Fruit fly (Drosophila melanogaster) whole organism, embryonic: ENCODE measurements around the gene CG14234.

ENCODE experiments used
- Abd-B ChIP-seq: fragments of 200-800 bp; sonication (Bioruptor generic); optimal IDR thresholded peaks from 2 replicates; lab custom pipeline; 2018; ENCODE audit warnings: missing biosample characterization, mild to moderate bottlenecking, missing genetic modification characterization, moderate library complexity
- Atf3 ChIP-seq: fragments of 200-800 bp; sonication (Bioruptor generic); optimal IDR thresholded peaks from 3 replicates; lab custom pipeline; 2016; ENCODE audit warnings: missing biosample characterization, missing genetic modification characterization
- CG10321 ChIP-seq: fragments of 200-800 bp; sonication (Bioruptor generic); IDR thresholded peaks from 2 replicates; pipeline ENCODE4 v1.3.6; 2022; ENCODE audit warnings: missing biosample characterization, missing genetic modification characterization
- CG11398 ChIP-seq: fragments of 200-800 bp; sonication (Bioruptor generic); optimal IDR thresholded peaks from 2 replicates; lab custom pipeline; 2016; ENCODE audit warnings: missing biosample characterization, missing genetic modification characterization
- CG11560 ChIP-seq: fragments of 200-800 bp; sonication (Bioruptor generic); IDR thresholded peaks from 3 replicates; pipeline ENCODE4 v1.3.6; 2022; ENCODE audit warnings: missing biosample characterization, missing genetic modification characterization
- CG12104 ChIP-seq: fragments of 200-800 bp; sonication (Bioruptor generic); optimal IDR thresholded peaks from 3 replicates; lab custom pipeline; 2016; ENCODE audit warnings: missing biosample characterization, missing genetic modification characterization
- CG13287 ChIP-seq: fragments of 200-800 bp; sonication (Bioruptor generic); IDR thresholded peaks from 2 replicates; pipeline ENCODE4 v1.3.6; 2022; ENCODE audit warnings: missing biosample characterization, missing genetic modification characterization; ENCODE audit not compliant: partially characterized antibody
- CG14014 ChIP-seq: fragments of 200-800 bp; sonication (Bioruptor generic); IDR thresholded peaks from 2 replicates; pipeline ENCODE4 v1.3.6; 2022; ENCODE audit warnings: missing biosample characterization, missing genetic modification characterization
- CG17361 ChIP-seq: fragments of 200-800 bp; sonication (Bioruptor generic); IDR thresholded peaks from 3 replicates; pipeline ENCODE4 v1.3.6; 2022; ENCODE audit warnings: missing biosample characterization, missing genetic modification characterization
- CG18262 ChIP-seq: fragments of 200-800 bp; optimal IDR thresholded peaks from 3 replicates; lab custom pipeline; 2019; ENCODE audit warnings: missing biosample characterization, mild to moderate bottlenecking, missing genetic modification characterization, moderate library complexity
- CG30431 ChIP-seq: fragments of 200-800 bp; sonication (Bioruptor generic); optimal IDR thresholded peaks from 2 replicates; lab custom pipeline; 2017; ENCODE audit warnings: missing biosample characterization, missing genetic modification characterization
- CG3163 ChIP-seq: fragments of 200-800 bp; sonication (Bioruptor generic); optimal IDR thresholded peaks from 3 replicates; lab custom pipeline; 2016; ENCODE audit warnings: missing biosample characterization, missing genetic modification characterization
- CG33213 ChIP-seq: fragments of 200-800 bp; sonication (Bioruptor generic); optimal IDR thresholded peaks from 3 replicates; lab custom pipeline; 2016; ENCODE audit warnings: missing biosample characterization, missing genetic modification characterization
- CG8281 ChIP-seq: fragments of 200-800 bp; sonication (Bioruptor generic); optimal IDR thresholded peaks from 2 replicates; lab custom pipeline; 2018; ENCODE audit warnings: missing biosample characterization, mild to moderate bottlenecking, missing genetic modification characterization, moderate library complexity
- CG8765 ChIP-seq: fragments of 200-800 bp; sonication (Bioruptor generic); IDR thresholded peaks from 2 replicates; pipeline ENCODE4 v1.3.6; 2022; ENCODE audit warnings: missing biosample characterization, missing genetic modification characterization
- CG9215 ChIP-seq: fragments of 200-800 bp; sonication (Bioruptor generic); IDR thresholded peaks from 2 replicates; pipeline ENCODE4 v1.3.6; 2022; ENCODE audit warnings: missing biosample characterization, missing genetic modification characterization
- CkIIα-i1 ChIP-seq: fragments of 200-800 bp; sonication (Bioruptor generic); IDR thresholded peaks from 2 replicates; pipeline ENCODE4 v1.3.6; 2022; ENCODE audit warnings: missing biosample characterization, missing genetic modification characterization
- Deaf1 ChIP-seq: fragments of 200-800 bp; optimal IDR thresholded peaks from 3 replicates; lab custom pipeline; 2019; ENCODE audit warnings: missing biosample characterization, mild to moderate bottlenecking, missing genetic modification characterization, moderate library complexity
- E2f1 ChIP-seq: fragments of 200-800 bp; sonication (Bioruptor generic); IDR thresholded peaks from 2 replicates; pipeline ENCODE4 v1.3.6; 2022; ENCODE audit warnings: missing biosample characterization, missing genetic modification characterization
- Fer2 ChIP-seq: fragments of 200-800 bp; sonication (Bioruptor generic); optimal IDR thresholded peaks from 2 replicates; lab custom pipeline; 2018; ENCODE audit warnings: missing biosample characterization, mild to moderate bottlenecking, missing genetic modification characterization, moderate library complexity
- Hand ChIP-seq: fragments of 200-800 bp; sonication (Bioruptor generic); optimal IDR thresholded peaks from 2 replicates; lab custom pipeline; 2017; ENCODE audit warnings: mild to moderate bottlenecking, missing biosample characterization, missing genetic modification reagents, missing genetic modification characterization
- Jarid2 ChIP-seq: fragments of 200-800 bp; sonication (Bioruptor generic); optimal IDR thresholded peaks from 3 replicates; lab custom pipeline; 2017; ENCODE audit warnings: mild to moderate bottlenecking, missing biosample characterization, missing genetic modification reagents, missing genetic modification characterization
- MBD-R2 ChIP-seq: fragments of 200-800 bp; sonication (Bioruptor generic); IDR thresholded peaks from 2 replicates; pipeline ENCODE4 v1.3.6; 2022; ENCODE audit warnings: missing biosample characterization, missing genetic modification characterization
- Ravus ChIP-seq: fragments of 200-800 bp; sonication (Bioruptor generic); IDR thresholded peaks from 2 replicates; pipeline ENCODE4 v1.3.6; 2022; ENCODE audit warnings: missing biosample characterization, missing genetic modification characterization
- Sry-δ ChIP-seq: fragments of 200-800 bp; sonication (Bioruptor generic); optimal IDR thresholded peaks from 2 replicates; lab custom pipeline; 2016; ENCODE audit warnings: missing biosample characterization, missing genetic modification characterization
- Ssrp ChIP-seq: fragments of 200-800 bp; sonication (Bioruptor generic); optimal IDR thresholded peaks from 2 replicates; lab custom pipeline; 2018; ENCODE audit warnings: missing biosample characterization, mild to moderate bottlenecking, missing genetic modification characterization, moderate library complexity
- Vsx1 ChIP-seq: fragments of 200-800 bp; sonication (Bioruptor generic); optimal IDR thresholded peaks from 2 replicates; lab custom pipeline; 2017; ENCODE audit warnings: missing biosample characterization, mild to moderate bottlenecking, missing genetic modification characterization, missing genetic modification reagents
- ab ChIP-seq: fragments of 200-800 bp; sonication (Bioruptor generic); optimal IDR thresholded peaks from 2 replicates; lab custom pipeline; 2016; ENCODE audit warnings: missing biosample characterization, missing genetic modification characterization
- az2 ChIP-seq: fragments of 200-800 bp; sonication (Bioruptor generic); optimal IDR thresholded peaks from 3 replicates; lab custom pipeline; 2016; ENCODE audit warnings: missing biosample characterization, missing genetic modification characterization
- caup ChIP-seq: fragments of 200-800 bp; sonication (Bioruptor generic); optimal IDR thresholded peaks from 3 replicates; lab custom pipeline; 2017; ENCODE audit warnings: missing biosample characterization, mild to moderate bottlenecking, missing genetic modification characterization, moderate library complexity; ENCODE audit not compliant: severe bottlenecking
- chm ChIP-seq: fragments of 200-800 bp; sonication (Bioruptor generic); IDR thresholded peaks from 2 replicates; pipeline ENCODE4 v1.3.6; 2022; ENCODE audit warnings: missing biosample characterization, missing genetic modification characterization
- dm ChIP-seq: fragments of 200-800 bp; sonication (Bioruptor generic); optimal IDR thresholded peaks from 3 replicates; lab custom pipeline; 2016; ENCODE audit warnings: missing biosample characterization, missing genetic modification characterization
- en ChIP-seq: fragments of 200-800 bp; sonication (Bioruptor generic); optimal IDR thresholded peaks from 2 replicates; lab custom pipeline; 2016; ENCODE audit warnings: missing biosample characterization, missing genetic modification characterization
- fd3F ChIP-seq: fragments of 200-800 bp; sonication (Bioruptor generic); optimal IDR thresholded peaks from 2 replicates; lab custom pipeline; 2018; ENCODE audit warnings: missing biosample characterization, mild to moderate bottlenecking, missing genetic modification characterization, moderate library complexity
- ftz-f1 ChIP-seq: fragments of 200-800 bp; sonication (Bioruptor generic); optimal IDR thresholded peaks from 2 replicates; lab custom pipeline; 2016; ENCODE audit warnings: missing biosample characterization, missing genetic modification characterization
- gcm ChIP-seq: fragments of 200-800 bp; sonication (Bioruptor generic); optimal IDR thresholded peaks from 2 replicates; lab custom pipeline; 2019; ENCODE audit warnings: missing biosample characterization, mild to moderate bottlenecking, missing genetic modification characterization, moderate library complexity
- gro ChIP-seq: fragments of 200-800 bp; sonication (Bioruptor generic); optimal IDR thresholded peaks from 2 replicates; lab custom pipeline; 2016; ENCODE audit warnings: missing biosample characterization, missing genetic modification characterization
- hb ChIP-seq: fragments of 200-800 bp; sonication (Bioruptor generic); IDR thresholded peaks from 3 replicates; pipeline ENCODE4 v1.3.6; 2022; ENCODE audit warnings: missing biosample characterization, missing genetic modification characterization; ENCODE audit not compliant: partially characterized antibody
- hbn ChIP-seq: fragments of 200-800 bp; sonication (Bioruptor generic); IDR thresholded peaks from 2 replicates; pipeline ENCODE4 v1.3.6; 2022; ENCODE audit warnings: missing biosample characterization, missing genetic modification characterization; ENCODE audit not compliant: partially characterized antibody
- hth ChIP-seq: fragments of >200 bp; optimal IDR thresholded peaks from 2 replicates; lab custom pipeline; 2017; ENCODE audit warnings: inconsistent platforms
- lilli ChIP-seq: fragments of 200-800 bp; sonication (Bioruptor generic); optimal IDR thresholded peaks from 3 replicates; lab custom pipeline; 2016; ENCODE audit warnings: missing biosample characterization, missing genetic modification characterization
- pros ChIP-seq: fragments of 200-800 bp; sonication (Bioruptor generic); optimal IDR thresholded peaks from 3 replicates; lab custom pipeline; 2019; ENCODE audit warnings: missing biosample characterization, mild to moderate bottlenecking, missing genetic modification characterization, moderate library complexity
- ranshi ChIP-seq: fragments of 200-800 bp; sonication (Bioruptor generic); IDR thresholded peaks from 2 replicates; pipeline ENCODE4 v1.3.6; 2022; ENCODE audit warnings: missing biosample characterization, missing genetic modification characterization
- salm ChIP-seq: fragments of 200-800 bp; sonication (Bioruptor generic); optimal IDR thresholded peaks from 2 replicates; lab custom pipeline; 2018; ENCODE audit warnings: missing biosample characterization, mild to moderate bottlenecking, missing genetic modification characterization
- sd ChIP-seq: fragments of 200-800 bp; sonication (Bioruptor generic); optimal IDR thresholded peaks from 3 replicates; lab custom pipeline; 2018; ENCODE audit warnings: missing biosample characterization, mild to moderate bottlenecking, missing genetic modification characterization, moderate library complexity
- ssp ChIP-seq: fragments of 200-800 bp; sonication (Bioruptor generic); IDR thresholded peaks from 2 replicates; pipeline ENCODE4 v1.3.6; 2022; ENCODE audit warnings: missing biosample characterization, missing genetic modification characterization
- sug ChIP-seq: fragments of 200-800 bp; optimal IDR thresholded peaks from 2 replicates; lab custom pipeline; 2019; ENCODE audit warnings: missing biosample characterization, mild to moderate bottlenecking, missing genetic modification characterization, moderate library complexity
- tgo ChIP-seq: fragments of 200-800 bp; sonication (Bioruptor generic); IDR thresholded peaks from 3 replicates; pipeline ENCODE4 v1.3.6; 2022; ENCODE audit warnings: missing biosample characterization, missing genetic modification characterization
- tio ChIP-seq: fragments of 200-800 bp; sonication (Bioruptor generic); optimal IDR thresholded peaks from 2 replicates; lab custom pipeline; 2017; ENCODE audit warnings: missing biosample characterization, missing genetic modification characterization, inconsistent platforms
- unc-4 ChIP-seq: fragments of 200-800 bp; sonication (Bioruptor generic); IDR thresholded peaks from 2 replicates; pipeline ENCODE4 v1.3.6; 2022; ENCODE audit warnings: missing biosample characterization, missing genetic modification characterization; ENCODE audit not compliant: partially characterized antibody
- yki ChIP-seq: fragments of >200 bp; optimal IDR thresholded peaks from 3 replicates; lab custom pipeline; 2018
- zfh1 ChIP-seq: fragments of 200-800 bp; sonication (Bioruptor generic); IDR thresholded peaks from 3 replicates; pipeline ENCODE4 v1.3.6; 2022; ENCODE audit warnings: missing biosample characterization, missing genetic modification characterization

Gene CG14234

dm6 chrX:19763440-19764002 lies 28.2 kb downstream of the CG14234 start (continued):
- no peak for TF ChIP-seq Abd-B (GFP tag; lab: Kevin White, UChicago)
- TF ChIP-seq Ssrp (tag; lab: Kevin White, UChicago), result no peak
- no peak for TF ChIP-seq hbn (GFP tag; lab: Robert Waterston, UW)
- no peak for TF ChIP-seq Sry-δ (GFP tag; lab: Kevin White, UChicago)
- TF ChIP-seq ab, result no peak
- TF ChIP-seq sug, result no peak
- TF ChIP-seq CG13287 (GFP tag; lab: Robert Waterston, UW), result no peak
- TF ChIP-seq CG33213, result no peak
- no peak for TF ChIP-seq CG17361 (GFP tag; lab: Robert Waterston, UW)
- TF ChIP-seq CG12104, result no peak
- TF ChIP-seq tgo, result no peak
- TF ChIP-seq CG8281 (tag; lab: Kevin White, UChicago), result no peak
- TF ChIP-seq Ravus, result no peak
- TF ChIP-seq az2, result no peak
- TF ChIP-seq ranshi (GFP tag; lab: Robert Waterston, UW), result no peak
- no peak for TF ChIP-seq tio
- no peak for TF ChIP-seq Deaf1
- TF ChIP-seq en, result no peak
- no peak for TF ChIP-seq Fer2
- no peak for TF ChIP-seq fd3F (GFP tag; lab: Kevin White, UChicago)
- TF ChIP-seq ftz-f1, result no peak
- TF ChIP-seq ssp (GFP tag; lab: Robert Waterston, UW), result no peak
- TF ChIP-seq sd, result no peak
- no peak for TF ChIP-seq yki (lab: Kevin White, UChicago)
- no peak for TF ChIP-seq CG11560 (tag; lab: Robert Waterston, UW)
- TF ChIP-seq MBD-R2 (GFP tag; lab: Robert Waterston, UW), result no peak
- no peak for TF ChIP-seq dm (GFP tag; lab: Kevin White, UChicago)
- no peak for TF ChIP-seq Atf3
- no peak for TF ChIP-seq caup (GFP tag; lab: Kevin White, UChicago)
- no peak for TF ChIP-seq CG30431
- TF ChIP-seq chm (GFP tag; lab: Robert Waterston, UW), result no peak
- no peak for TF ChIP-seq Jarid2 (GFP tag; lab: Kevin White, UChicago)
- TF ChIP-seq CG3163 (GFP tag; lab: Kevin White, UChicago), result no peak
- TF ChIP-seq CG9215 (GFP tag; lab: Robert Waterston, UW), result no peak
- TF ChIP-seq CG14014 (GFP tag; lab: Robert Waterston, UW), result no peak
- TF ChIP-seq Vsx1, result no peak
- no peak for TF ChIP-seq CG8765 (GFP tag; lab: Robert Waterston, UW)
- no peak for TF ChIP-seq E2f1 (GFP tag; lab: Robert Waterston, UW)
- TF ChIP-seq CG11398 (GFP tag; lab: Kevin White, UChicago), result no peak
- TF ChIP-seq CkIIα-i1, result no peak
- TF ChIP-seq CG18262 (tag; lab: Kevin White, UChicago), result peak; percentile 21
- TF ChIP-seq CG10321 (GFP tag; lab: Robert Waterston, UW), result no peak
- TF ChIP-seq unc-4 (GFP tag; lab: Robert Waterston, UW), result no peak
- no peak for TF ChIP-seq gcm (GFP tag; lab: Kevin White, UChicago)
- no peak for TF ChIP-seq pros (GFP tag; lab: Kevin White, UChicago)
- peak; percentile 32 for TF ChIP-seq lilli (GFP tag; lab: Kevin White, UChicago)
- TF ChIP-seq gro (GFP tag; lab: Kevin White, UChicago), result no peak
- TF ChIP-seq hth (lab: Kevin White, UChicago), result no peak
- TF ChIP-seq salm (tag; lab: Kevin White, UChicago), result no peak
- TF ChIP-seq Hand, result no peak
- TF ChIP-seq zfh1, result no peak
- no peak for TF ChIP-seq hb
